Fruit fly (Drosophila melanogaster) whole organism, embryonic: ENCODE results near the gene CG13978.
A peak's percentile ranks its signal among the peaks of the same experiment; 100 is the strongest.

Experiments
- CG10565 ChIP-seq: fragments of 200-800 bp; sonication (Bioruptor generic); optimal IDR thresholded peaks from 3 replicates; lab custom pipeline; 2016; ENCODE audit warnings: missing biosample characterization, mild to moderate bottlenecking, missing genetic modification characterization
- CG11398 ChIP-seq: fragments of 200-800 bp; sonication (Bioruptor generic); optimal IDR thresholded peaks from 2 replicates; lab custom pipeline; 2016; ENCODE audit warnings: missing biosample characterization, missing genetic modification characterization
- CG11456 ChIP-seq: fragments of 200-800 bp; sonication (Bioruptor generic); IDR thresholded peaks from 3 replicates; pipeline ENCODE4 v1.3.6; 2022; ENCODE audit warnings: missing biosample characterization, missing genetic modification characterization
- CG11696 ChIP-seq: fragments of 200-800 bp; sonication (Bioruptor generic); IDR thresholded peaks from 2 replicates; pipeline ENCODE4 v1.3.6; 2022; ENCODE audit warnings: missing biosample characterization, missing genetic modification characterization
- CG15269 ChIP-seq: fragments of 200-800 bp; sonication (Bioruptor generic); optimal IDR thresholded peaks from 2 replicates; lab custom pipeline; 2018; ENCODE audit warnings: missing biosample characterization, mild to moderate bottlenecking, missing genetic modification characterization, moderate library complexity
- CG16815 ChIP-seq: fragments of 200-800 bp; sonication (Bioruptor generic); optimal IDR thresholded peaks from 3 replicates; lab custom pipeline; 2017; ENCODE audit warnings: missing biosample characterization, mild to moderate bottlenecking, missing genetic modification characterization
- CG17361 ChIP-seq: fragments of 200-800 bp; sonication (Bioruptor generic); IDR thresholded peaks from 3 replicates; pipeline ENCODE4 v1.3.6; 2022; ENCODE audit warnings: missing biosample characterization, missing genetic modification characterization
- CG17912 ChIP-seq: fragments of 200-800 bp; sonication (Bioruptor generic); optimal IDR thresholded peaks from 2 replicates; lab custom pipeline; 2018; ENCODE audit warnings: missing biosample characterization, mild to moderate bottlenecking, missing genetic modification characterization
- CG18619 ChIP-seq: fragments of 200-800 bp; sonication (Bioruptor generic); optimal IDR thresholded peaks from 3 replicates; lab custom pipeline; 2017; ENCODE audit warnings: missing biosample characterization, mild to moderate bottlenecking, missing genetic modification characterization
- CG33213 ChIP-seq: fragments of 200-800 bp; sonication (Bioruptor generic); optimal IDR thresholded peaks from 3 replicates; lab custom pipeline; 2016; ENCODE audit warnings: missing biosample characterization, missing genetic modification characterization
- CG4730 ChIP-seq: fragments of 200-800 bp; sonication (Bioruptor generic); IDR thresholded peaks from 2 replicates; pipeline ENCODE4 v1.3.6; 2022; ENCODE audit warnings: missing biosample characterization, missing genetic modification characterization
- CG6683 ChIP-seq: fragments of 200-800 bp; sonication (Bioruptor generic); optimal IDR thresholded peaks from 2 replicates; lab custom pipeline; 2017; ENCODE audit warnings: missing biosample characterization, mild to moderate bottlenecking, missing genetic modification characterization, missing genetic modification reagents
- CG7745 ChIP-seq: fragments of 200-800 bp; sonication (Bioruptor generic); optimal IDR thresholded peaks from 2 replicates; lab custom pipeline; 2018; ENCODE audit warnings: missing biosample characterization, mild to moderate bottlenecking, missing genetic modification characterization, moderate library complexity
- CG7987 ChIP-seq: fragments of 200-800 bp; sonication (Bioruptor generic); optimal IDR thresholded peaks from 2 replicates; lab custom pipeline; 2018; ENCODE audit warnings: missing biosample characterization, mild to moderate bottlenecking, missing genetic modification characterization, moderate library complexity
- CG9797 ChIP-seq: fragments of 200-800 bp; sonication (Bioruptor generic); optimal IDR thresholded peaks from 3 replicates; lab custom pipeline; 2018; ENCODE audit warnings: missing biosample characterization, mild to moderate bottlenecking, missing genetic modification characterization
- CTCF ChIP-seq: fragments of 200-800 bp; sonication (Bioruptor generic); optimal IDR thresholded peaks from 2 replicates; lab custom pipeline; 2017; ENCODE audit warnings: missing biosample characterization, mild to moderate bottlenecking, missing genetic modification characterization, moderate library complexity
- Dad ChIP-seq: fragments of 200-800 bp; sonication (Bioruptor generic); optimal IDR thresholded peaks from 3 replicates; lab custom pipeline; 2016; ENCODE audit warnings: missing biosample characterization, missing genetic modification characterization
- Dll ChIP-seq: fragments of 200-800 bp; sonication (Bioruptor generic); IDR thresholded peaks from 4 replicates; pipeline ENCODE4 v1.3.6; 2022; ENCODE audit warnings: missing biosample characterization, missing genetic modification characterization; ENCODE audit not compliant: partially characterized antibody
- Ets97D ChIP-seq: fragments of 200-800 bp; sonication (Bioruptor generic); optimal IDR thresholded peaks from 3 replicates; lab custom pipeline; 2016; ENCODE audit warnings: missing biosample characterization, missing genetic modification characterization
- Hr51 ChIP-seq, 2 experiments: fragments of 200-800 bp; sonication (Bioruptor generic); optimal IDR thresholded peaks; 2 replicates in 1 of 2; 3 replicates in 1 of 2; lab custom pipeline; 2016 to 2018; ENCODE audit warnings: missing biosample characterization in 2 of 2, missing genetic modification characterization in 2 of 2, mild to moderate bottlenecking in 1 of 2, moderate library complexity in 1 of 2
- MESR4 ChIP-seq: fragments of 200-800 bp; sonication (Bioruptor generic); optimal IDR thresholded peaks from 2 replicates; lab custom pipeline; 2018; ENCODE audit warnings: missing biosample characterization, mild to moderate bottlenecking, missing genetic modification characterization, moderate library complexity
- Mrtf ChIP-seq: fragments of 200-800 bp; sonication (Bioruptor generic); IDR thresholded peaks from 3 replicates; pipeline ENCODE4 v1.3.6; 2022; ENCODE audit warnings: missing biosample characterization, missing genetic modification characterization
- NC2α ChIP-seq: fragments of 200-800 bp; sonication (Bioruptor generic); optimal IDR thresholded peaks from 2 replicates; lab custom pipeline; 2016; ENCODE audit warnings: missing biosample characterization, missing genetic modification characterization
- Nf-YC ChIP-seq: fragments of 200-800 bp; optimal IDR thresholded peaks from 3 replicates; lab custom pipeline; 2019; ENCODE audit warnings: missing biosample characterization, mild to moderate bottlenecking, missing genetic modification characterization, moderate library complexity
- Pdp1 ChIP-seq, 2 experiments: fragments of 200-800 bp; sonication (Bioruptor generic); optimal IDR thresholded peaks; 3 replicates each; lab custom pipeline; 2016; ENCODE audit warnings: missing biosample characterization in 2 of 2, missing genetic modification characterization in 2 of 2, mild to moderate bottlenecking in 1 of 2, moderate library complexity in 1 of 2
- bowl ChIP-seq: fragments of 200-800 bp; sonication (Bioruptor generic); IDR thresholded peaks from 2 replicates; pipeline ENCODE4 v1.3.6; 2022; ENCODE audit warnings: missing biosample characterization, missing genetic modification characterization
- cad ChIP-seq: fragments of >200 bp; optimal IDR thresholded peaks from 2 replicates; lab custom pipeline; 2017; ENCODE audit warnings: missing biosample characterization, missing genetic modification characterization
- caup ChIP-seq: fragments of 200-800 bp; sonication (Bioruptor generic); optimal IDR thresholded peaks from 3 replicates; lab custom pipeline; 2017; ENCODE audit warnings: missing biosample characterization, mild to moderate bottlenecking, missing genetic modification characterization, moderate library complexity; ENCODE audit not compliant: severe bottlenecking
- ci ChIP-seq: fragments of 200-800 bp; sonication (Bioruptor generic); IDR thresholded peaks from 3 replicates; pipeline ENCODE4 v1.3.6; 2022; ENCODE audit warnings: missing biosample characterization, missing genetic modification characterization
- dmrt99B ChIP-seq: fragments of 200-800 bp; sonication (Bioruptor generic); optimal IDR thresholded peaks from 2 replicates; lab custom pipeline; 2018; ENCODE audit warnings: missing biosample characterization, mild to moderate bottlenecking, missing genetic modification characterization, moderate library complexity
- en ChIP-seq: fragments of 200-800 bp; sonication (Bioruptor generic); optimal IDR thresholded peaks from 2 replicates; lab custom pipeline; 2016; ENCODE audit warnings: missing biosample characterization, missing genetic modification characterization
- eyg ChIP-seq: fragments of 200-800 bp; sonication (Bioruptor generic); optimal IDR thresholded peaks from 3 replicates; lab custom pipeline; 2016; ENCODE audit warnings: missing biosample characterization, missing genetic modification characterization
- fd64A ChIP-seq: fragments of 200-800 bp; sonication (Bioruptor generic); optimal IDR thresholded peaks from 3 replicates; lab custom pipeline; 2018; ENCODE audit warnings: missing biosample characterization, mild to moderate bottlenecking, missing genetic modification characterization
- gt ChIP-seq: fragments of 200-800 bp; sonication (Bioruptor generic); IDR thresholded peaks from 2 replicates; pipeline ENCODE4 v1.3.6; 2022; ENCODE audit warnings: missing biosample characterization, missing genetic modification characterization
- ham ChIP-seq: fragments of 200-800 bp; sonication (Bioruptor generic); IDR thresholded peaks from 2 replicates; pipeline ENCODE4 v1.3.6; 2022; ENCODE audit warnings: missing biosample characterization, missing genetic modification characterization
- hkb ChIP-seq, 2 experiments: fragments of 200-800 bp in 1 of 2; fragments of >200 bp in 1 of 2; sonication (Bioruptor generic) in 1 of 2; IDR thresholded peaks in 1 of 2; optimal IDR thresholded peaks in 1 of 2; 2 replicates each; pipeline versions ENCODE4 v1.3.6 to Lab custom; 2017 to 2022; ENCODE audit warnings: missing biosample characterization in 1 of 2, missing genetic modification characterization in 1 of 2
- hth ChIP-seq: fragments of >200 bp; optimal IDR thresholded peaks from 2 replicates; lab custom pipeline; 2017; ENCODE audit warnings: inconsistent platforms
- ken ChIP-seq: fragments of 200-800 bp; sonication (Bioruptor generic); IDR thresholded peaks from 3 replicates; pipeline ENCODE4 v1.3.6; 2022; ENCODE audit warnings: missing biosample characterization, missing genetic modification characterization
- lbe ChIP-seq: fragments of 200-800 bp; sonication (Bioruptor generic); optimal IDR thresholded peaks from 2 replicates; lab custom pipeline; 2016; ENCODE audit warnings: missing biosample characterization, mild to moderate bottlenecking, missing genetic modification characterization
- pan ChIP-seq, 4 experiments: fragments of >200 bp in 3 of 4; fragments of 200-800 bp in 1 of 4; sonication (Bioruptor generic) in 1 of 4; optimal IDR thresholded peaks in 3 of 4; IDR thresholded peaks in 1 of 4; 2 replicates each; pipeline versions ENCODE4 v1.3.6 to Lab custom; 2017 to 2022; ENCODE audit warnings: missing biosample characterization in 2 of 4, missing genetic modification characterization in 2 of 4, mixed read lengths in 1 of 4
- pb ChIP-seq: fragments of 200-800 bp; sonication (Bioruptor generic); optimal IDR thresholded peaks from 3 replicates; lab custom pipeline; 2016; ENCODE audit warnings: missing biosample characterization, missing genetic modification characterization
- phol ChIP-seq: fragments of 200-800 bp; sonication (Bioruptor generic); optimal IDR thresholded peaks from 3 replicates; lab custom pipeline; 2018; ENCODE audit warnings: missing biosample characterization, mild to moderate bottlenecking, missing genetic modification characterization, moderate library complexity
- pnt ChIP-seq: fragments of 200-800 bp; sonication (Bioruptor generic); optimal IDR thresholded peaks from 3 replicates; lab custom pipeline; 2016; ENCODE audit warnings: missing biosample characterization, missing genetic modification characterization
- ro ChIP-seq: fragments of 200-800 bp; sonication (Bioruptor generic); IDR thresholded peaks from 2 replicates; pipeline ENCODE4 v1.3.6; 2022; ENCODE audit warnings: missing biosample characterization, missing genetic modification characterization
- sc ChIP-seq, 3 experiments: fragments of >200 bp in 2 of 3; fragments of 200-800 bp in 1 of 3; sonication (Bioruptor generic) in 1 of 3; optimal IDR thresholded peaks; 2 replicates in 2 of 3; 3 replicates in 1 of 3; lab custom pipeline; 2017; ENCODE audit warnings: mild to moderate bottlenecking in 1 of 3, missing biosample characterization in 1 of 3, missing genetic modification characterization in 1 of 3, missing genetic modification reagents in 1 of 3
- sima ChIP-seq: fragments of 200-800 bp; sonication (Bioruptor generic); optimal IDR thresholded peaks from 2 replicates; lab custom pipeline; 2016; ENCODE audit warnings: missing biosample characterization, missing genetic modification characterization
- ssp ChIP-seq: fragments of 200-800 bp; sonication (Bioruptor generic); IDR thresholded peaks from 2 replicates; pipeline ENCODE4 v1.3.6; 2022; ENCODE audit warnings: missing biosample characterization, missing genetic modification characterization
- tio ChIP-seq: fragments of 200-800 bp; sonication (Bioruptor generic); optimal IDR thresholded peaks from 2 replicates; lab custom pipeline; 2017; ENCODE audit warnings: missing biosample characterization, missing genetic modification characterization, inconsistent platforms
- unc-4 ChIP-seq: fragments of 200-800 bp; sonication (Bioruptor generic); IDR thresholded peaks from 2 replicates; pipeline ENCODE4 v1.3.6; 2022; ENCODE audit warnings: missing biosample characterization, missing genetic modification characterization; ENCODE audit not compliant: partially characterized antibody
- zen ChIP-seq: fragments of 200-800 bp; sonication (Bioruptor generic); optimal IDR thresholded peaks from 3 replicates; lab custom pipeline; 2018; ENCODE audit warnings: missing biosample characterization, mild to moderate bottlenecking, missing genetic modification characterization, moderate library complexity

CG13978 gene

dm6 chr3R:27426702-27427101 is 37.3 kb upstream of the CG13978 start (continued):
- TF ChIP-seq hkb (optimal IDR thresholded peaks at IDR 0.05; lab: Kevin White, UChicago) (no peak), hkb (GFP tag; IDR thresholded peaks at IDR 0.05; lab: Robert Waterston, UW) (0 out of 2 replicates have a peak, but pooled peaks have one; percentile 22), CG10565 (GFP tag; lab: Kevin White, UChicago) (no peak), CG16815 (GFP tag; lab: Kevin White, UChicago) (no peak), ken (no peak), sima (no peak), dmrt99B (peak; percentile 61), CG18619 (peak; percentile 39), Mrtf (GFP tag; lab: Robert Waterston, UW) (no peak), cad (no peak), pnt (GFP tag; lab: Kevin White, UChicago) (no peak), en (GFP tag; lab: Kevin White, UChicago) (no peak), bowl (GFP tag; lab: Robert Waterston, UW) (no peak), CG7745 (tag; lab: Kevin White, UChicago) (no peak), CTCF (GFP tag; lab: Kevin White, UChicago) (no peak), lbe (no peak), tio (GFP tag; lab: Kevin White, UChicago) (no peak), CG7987 (no peak), ssp (GFP tag; lab: Robert Waterston, UW) (no peak), CG9797 (no peak), gt (no peak), ro (GFP tag; lab: Robert Waterston, UW) (no peak), pan (optimal IDR thresholded peaks at IDR 0.05; lab: Kevin White, UChicago) (no peak), pan (GFP tag; optimal IDR thresholded peaks at IDR 0.05 in 1 of 2, IDR thresholded peaks at IDR 0.05 in 1 of 2) (no peak), ham (GFP tag; lab: Robert Waterston, UW) (no peak), pb (GFP tag; lab: Kevin White, UChicago) (no peak), caup (GFP tag; lab: Kevin White, UChicago) (peak; percentile 13), CG4730 (no peak), CG11398 (GFP tag; lab: Kevin White, UChicago) (no peak), Hr51 (GFP tag; optimal IDR thresholded peaks at IDR 0.05; lab: Kevin White, UChicago) (peak in 1 of 2 experiments; percentile 51), MESR4 (GFP tag; lab: Kevin White, UChicago) (no peak), CG17912 (no peak), zen (tag; lab: Kevin White, UChicago) (no peak), CG15269 (tag; lab: Kevin White, UChicago) (peak; percentile 53), phol (peak; percentile 23), Nf-YC (peak; percentile 3), eyg (no peak), NC2α (no peak), Dll (GFP tag; lab: Robert Waterston, UW) (no peak), ci (GFP tag; lab: Robert Waterston, UW) (no peak), Ets97D (no peak), sc (optimal IDR thresholded peaks at IDR 0.05; lab: Kevin White, UChicago) (no peak), sc (GFP tag; optimal IDR thresholded peaks at IDR 0.05; lab: Kevin White, UChicago) (no peak), Pdp1 (GFP tag; optimal IDR thresholded peaks at IDR 0.05; lab: Kevin White, UChicago) (no peak), CG11696 (GFP tag; lab: Robert Waterston, UW) (peak; percentile 72), CG33213 (no peak), Dad (GFP tag; lab: Kevin White, UChicago) (no peak), CG11456 (GFP tag; lab: Robert Waterston, UW) (no peak), fd64A (GFP tag; lab: Kevin White, UChicago) (no peak), hth (no peak), CG6683 (GFP tag; lab: Kevin White, UChicago) (no peak), CG17361 (0 out of 3 replicates have a peak, but pooled peaks have one; percentile 24), unc-4 (GFP tag; lab: Robert Waterston, UW) (no peak)
